Worm (Caenorhabditis elegans) whole organism, young adult: ENCODE measurements around the gene clec-135.

Experiments
- F22D6.2 ChIP-seq: sonication (generic microtip); optimal IDR thresholded peaks from 2 replicates; lab custom pipeline; 2016; ENCODE audit warnings: mild to moderate bottlenecking, missing genetic modification characterization, missing compliant biosample characterization
- F52B5.7 ChIP-seq: sonication (generic microtip); optimal IDR thresholded peaks from 2 replicates; lab custom pipeline; 2016; ENCODE audit warnings: mild to moderate bottlenecking, missing genetic modification characterization, missing compliant biosample characterization
- Y95B8A.8 ChIP-seq: fragments of 200-800 bp; sonication (Bioruptor generic); IDR thresholded peaks from 2 replicates; pipeline ENCODE4 v1.3.6; 2022; ENCODE audit warnings: missing genetic modification reagents, missing genetic modification characterization, missing compliant biosample characterization
- bed-2 ChIP-seq: fragments of 200-800 bp; sonication (Bioruptor generic); IDR thresholded peaks from 2 replicates; pipeline ENCODE4 v1.3.6; 2022; ENCODE audit warnings: missing genetic modification reagents, missing genetic modification characterization, missing compliant biosample characterization
- ceh-40 ChIP-seq: fragments of 200-800 bp; sonication (Bioruptor generic); IDR thresholded peaks from 2 replicates; pipeline ENCODE4 v1.3.6; 2022; ENCODE audit warnings: missing genetic modification characterization, missing compliant biosample characterization
- hrde-1 ChIP-seq: sonication (generic microtip); optimal IDR thresholded peaks from 2 replicates; lab custom pipeline; 2016; ENCODE audit warnings: missing genetic modification characterization, mild to moderate bottlenecking, missing compliant biosample characterization, moderate library complexity, missing genotype, missing genetic modification reagents, borderline replicate concordance
- madf-8 ChIP-seq: fragments of 200-800 bp; sonication (Bioruptor generic); conservative IDR thresholded peaks from 2 replicates; pipeline ENCODE4 v1.3.6; 2022; ENCODE audit warnings: missing genetic modification reagents, missing genetic modification characterization, missing compliant biosample characterization
- mxl-1 ChIP-seq: sonication (generic microtip); optimal IDR thresholded peaks from 2 replicates; lab custom pipeline; 2016; ENCODE audit warnings: missing genetic modification characterization, missing compliant biosample characterization
- unc-62 ChIP-seq: fragments of 150-350 bp; optimal IDR thresholded peaks from 2 replicates; lab custom pipeline; 2014; ENCODE audit warnings: missing biosample characterization, missing genetic modification reagents, missing genetic modification characterization

DNA sequence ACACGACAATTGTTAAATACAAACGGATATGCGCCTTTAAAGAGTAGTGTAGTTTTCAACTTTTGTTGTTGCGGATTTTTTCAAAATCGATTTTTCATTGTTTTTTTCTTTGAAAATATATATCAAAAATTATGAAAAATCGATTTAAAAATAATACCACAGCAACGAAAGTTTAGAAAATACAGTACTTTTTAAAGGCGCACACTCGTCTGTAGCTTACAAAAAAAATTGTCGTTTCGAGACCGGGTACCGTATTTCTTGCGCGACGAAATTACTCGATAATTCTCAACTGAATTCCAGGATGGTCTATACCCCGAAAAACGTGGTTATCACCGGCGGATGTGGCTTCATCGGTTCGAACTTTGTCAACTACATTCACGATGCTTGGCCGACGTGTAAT lies 36.2 kb upstream of the clec-135 start, which contains the start of gene rml-4:
- TF ChIP-seq F52B5.7 (no peak), ceh-40 (no peak), Y95B8A.8 (GFP tag; lab: Robert Waterston, UW) (no peak), hrde-1 (no peak), madf-8 (GFP tag; lab: Robert Waterston, UW) (no peak), unc-62 (no peak), bed-2 (GFP tag; lab: Robert Waterston, UW) (no peak), F22D6.2 (tag; lab: Kevin White, UChicago) (no peak), mxl-1 (tag; lab: Kevin White, UChicago) (no peak)
